Fruit fly (Drosophila melanogaster) whole organism, embryonic: ENCODE results near the gene CG10274.

Experiments used
- BEAF-32 ChIP-seq: fragments of 200-800 bp; sonication (Bioruptor generic); optimal IDR thresholded peaks from 3 replicates; lab custom pipeline; 2017; ENCODE audit warnings: missing biosample characterization, missing genetic modification characterization, mild to moderate bottlenecking, moderate library complexity, missing genetic modification reagents
- CG10147 ChIP-seq: fragments of 200-800 bp; sonication (Bioruptor generic); optimal IDR thresholded peaks from 2 replicates; lab custom pipeline; 2019; ENCODE audit warnings: missing biosample characterization, mild to moderate bottlenecking, missing genetic modification characterization, moderate library complexity
- CG10321 ChIP-seq: fragments of 200-800 bp; sonication (Bioruptor generic); IDR thresholded peaks from 2 replicates; pipeline ENCODE4 v1.3.6; 2022; ENCODE audit warnings: missing biosample characterization, missing genetic modification characterization
- CG10979 ChIP-seq: fragments of 200-800 bp; sonication (Bioruptor generic); optimal IDR thresholded peaks from 2 replicates; lab custom pipeline; 2018; ENCODE audit warnings: missing biosample characterization, mild to moderate bottlenecking, missing genetic modification characterization, moderate library complexity
- CG11696 ChIP-seq: fragments of 200-800 bp; sonication (Bioruptor generic); IDR thresholded peaks from 2 replicates; pipeline ENCODE4 v1.3.6; 2022; ENCODE audit warnings: missing biosample characterization, missing genetic modification characterization
- CG15073 ChIP-seq: fragments of 200-800 bp; sonication (Bioruptor generic); optimal IDR thresholded peaks from 2 replicates; lab custom pipeline; 2016; ENCODE audit warnings: missing biosample characterization, missing genetic modification characterization
- CG15479 ChIP-seq: fragments of 200-800 bp; sonication (Bioruptor generic); optimal IDR thresholded peaks from 3 replicates; lab custom pipeline; 2019; ENCODE audit warnings: missing biosample characterization, mild to moderate bottlenecking, missing genetic modification characterization, moderate library complexity
- CG16813 ChIP-seq: fragments of 200-800 bp; sonication (Bioruptor generic); IDR thresholded peaks from 3 replicates; pipeline ENCODE4 v1.3.6; 2022; ENCODE audit warnings: missing biosample characterization, missing genetic modification characterization; ENCODE audit not compliant: partially characterized antibody
- CG16863 ChIP-seq: fragments of 200-800 bp; sonication (Bioruptor generic); optimal IDR thresholded peaks from 3 replicates; lab custom pipeline; 2016; ENCODE audit warnings: missing biosample characterization, missing genetic modification characterization
- CG18011 ChIP-seq: fragments of 200-800 bp; sonication (Bioruptor generic); optimal IDR thresholded peaks from 2 replicates; lab custom pipeline; 2017; ENCODE audit warnings: missing biosample characterization, missing genetic modification characterization, mild to moderate bottlenecking, moderate library complexity, missing genotype
- CG18262 ChIP-seq: fragments of 200-800 bp; optimal IDR thresholded peaks from 3 replicates; lab custom pipeline; 2019; ENCODE audit warnings: missing biosample characterization, mild to moderate bottlenecking, missing genetic modification characterization, moderate library complexity
- CG31388 ChIP-seq: fragments of 200-800 bp; sonication (Bioruptor generic); optimal IDR thresholded peaks from 2 replicates; lab custom pipeline; 2016; ENCODE audit warnings: missing biosample characterization, missing genetic modification characterization
- CG32767 ChIP-seq: fragments of 200-800 bp; sonication (Bioruptor generic); IDR thresholded peaks from 2 replicates; pipeline ENCODE4 v1.3.6; 2022; ENCODE audit warnings: missing biosample characterization, missing genetic modification characterization
- CG43689 ChIP-seq: fragments of 200-800 bp; sonication (Bioruptor generic); IDR thresholded peaks from 2 replicates; pipeline ENCODE4 v1.3.6; 2022; ENCODE audit warnings: missing biosample characterization, missing genetic modification characterization
- CG4617 ChIP-seq: fragments of 200-800 bp; sonication (Bioruptor generic); optimal IDR thresholded peaks from 3 replicates; lab custom pipeline; 2016; ENCODE audit warnings: missing biosample characterization, missing genetic modification characterization, borderline replicate concordance
- CG7372 ChIP-seq: fragments of 200-800 bp; sonication (Bioruptor generic); IDR thresholded peaks from 2 replicates; pipeline ENCODE4 v1.3.6; 2022; ENCODE audit warnings: missing biosample characterization, missing genetic modification characterization
- CG7928 ChIP-seq: fragments of 200-800 bp; sonication (Bioruptor generic); optimal IDR thresholded peaks from 2 replicates; lab custom pipeline; 2017; ENCODE audit warnings: missing biosample characterization, mild to moderate bottlenecking, missing genetic modification characterization
- CG7987 ChIP-seq: fragments of 200-800 bp; sonication (Bioruptor generic); optimal IDR thresholded peaks from 2 replicates; lab custom pipeline; 2018; ENCODE audit warnings: missing biosample characterization, mild to moderate bottlenecking, missing genetic modification characterization, moderate library complexity
- CG8281 ChIP-seq: fragments of 200-800 bp; sonication (Bioruptor generic); optimal IDR thresholded peaks from 2 replicates; lab custom pipeline; 2018; ENCODE audit warnings: missing biosample characterization, mild to moderate bottlenecking, missing genetic modification characterization, moderate library complexity
- CG9437 ChIP-seq: fragments of 200-800 bp; sonication (Bioruptor generic); optimal IDR thresholded peaks from 2 replicates; lab custom pipeline; 2018; ENCODE audit warnings: missing biosample characterization, mild to moderate bottlenecking, missing genetic modification characterization
- CG9932 ChIP-seq: fragments of 200-800 bp; sonication (Bioruptor generic); IDR thresholded peaks from 2 replicates; pipeline ENCODE4 v1.3.6; 2022; ENCODE audit warnings: missing biosample characterization, missing genetic modification characterization
- Deaf1 ChIP-seq: fragments of 200-800 bp; optimal IDR thresholded peaks from 3 replicates; lab custom pipeline; 2019; ENCODE audit warnings: missing biosample characterization, mild to moderate bottlenecking, missing genetic modification characterization, moderate library complexity
- Dfd ChIP-seq, 2 experiments: fragments of >200 bp; optimal IDR thresholded peaks; 2 replicates each; lab custom pipeline; 2017; ENCODE audit warnings: missing biosample characterization in 2 of 2, missing genetic modification characterization in 2 of 2
- Ets97D ChIP-seq: fragments of 200-800 bp; sonication (Bioruptor generic); optimal IDR thresholded peaks from 3 replicates; lab custom pipeline; 2016; ENCODE audit warnings: missing biosample characterization, missing genetic modification characterization
- HmgD ChIP-seq: fragments of 200-800 bp; sonication (Bioruptor generic); optimal IDR thresholded peaks from 3 replicates; lab custom pipeline; 2016; ENCODE audit warnings: missing biosample characterization, missing genetic modification characterization
- Mad ChIP-seq: fragments of 200-800 bp; sonication (Bioruptor generic); optimal IDR thresholded peaks from 2 replicates; lab custom pipeline; 2016; ENCODE audit warnings: missing biosample characterization, missing genetic modification characterization
- Rfx ChIP-seq: fragments of 200-800 bp; sonication (Bioruptor generic); IDR thresholded peaks from 2 replicates; pipeline ENCODE4 v1.3.6; 2022; ENCODE audit warnings: missing biosample characterization, missing genetic modification characterization
- Tbp ChIP-seq: fragments of >200 bp; optimal IDR thresholded peaks from 2 replicates; lab custom pipeline; 2018; ENCODE audit warnings: missing biosample characterization, missing genetic modification characterization
- Xbp1 ChIP-seq: fragments of 200-800 bp; sonication (Bioruptor generic); optimal IDR thresholded peaks from 3 replicates; lab custom pipeline; 2016; ENCODE audit warnings: missing biosample characterization, mild to moderate bottlenecking, missing genetic modification characterization
- ab ChIP-seq: fragments of 200-800 bp; sonication (Bioruptor generic); optimal IDR thresholded peaks from 2 replicates; lab custom pipeline; 2016; ENCODE audit warnings: missing biosample characterization, missing genetic modification characterization
- cas ChIP-seq: fragments of 200-800 bp; sonication (Bioruptor generic); IDR thresholded peaks from 2 replicates; pipeline ENCODE4 v1.3.6; 2022; ENCODE audit warnings: missing biosample characterization, missing genetic modification characterization
- chinmo ChIP-seq: fragments of 200-800 bp; sonication (Bioruptor generic); IDR thresholded peaks from 4 replicates; pipeline ENCODE4 v1.3.6; 2022; ENCODE audit warnings: missing biosample characterization, missing genetic modification characterization; ENCODE audit not compliant: partially characterized antibody
- exex ChIP-seq: fragments of 200-800 bp; sonication (Bioruptor generic); optimal IDR thresholded peaks from 4 replicates; lab custom pipeline; 2018; ENCODE audit warnings: missing biosample characterization, mild to moderate bottlenecking, missing genetic modification characterization, moderate library complexity
- gem ChIP-seq: fragments of 200-800 bp; sonication (Bioruptor generic); optimal IDR thresholded peaks from 2 replicates; lab custom pipeline; 2019; ENCODE audit warnings: missing biosample characterization, mild to moderate bottlenecking, missing genetic modification characterization, moderate library complexity
- gsb-n ChIP-seq: fragments of 200-800 bp; sonication (Bioruptor generic); optimal IDR thresholded peaks from 3 replicates; lab custom pipeline; 2018; ENCODE audit warnings: missing biosample characterization, mild to moderate bottlenecking, missing genetic modification characterization
- hth ChIP-seq: fragments of >200 bp; optimal IDR thresholded peaks from 2 replicates; lab custom pipeline; 2017; ENCODE audit warnings: inconsistent platforms
- ken ChIP-seq: fragments of 200-800 bp; sonication (Bioruptor generic); IDR thresholded peaks from 3 replicates; pipeline ENCODE4 v1.3.6; 2022; ENCODE audit warnings: missing biosample characterization, missing genetic modification characterization
- lilli ChIP-seq: fragments of 200-800 bp; sonication (Bioruptor generic); optimal IDR thresholded peaks from 3 replicates; lab custom pipeline; 2016; ENCODE audit warnings: missing biosample characterization, missing genetic modification characterization
- org-1 ChIP-seq: fragments of 200-800 bp; sonication (Bioruptor generic); optimal IDR thresholded peaks from 2 replicates; lab custom pipeline; 2017; ENCODE audit warnings: missing biosample characterization, missing genetic modification characterization
- pfk ChIP-seq: fragments of 200-800 bp; sonication (Bioruptor generic); optimal IDR thresholded peaks from 2 replicates; lab custom pipeline; 2018; ENCODE audit warnings: missing biosample characterization, mild to moderate bottlenecking, missing genetic modification characterization, moderate library complexity
- prd ChIP-seq, 3 experiments: fragments of >200 bp in 2 of 3; fragments of 200-800 bp in 1 of 3; sonication (Bioruptor generic) in 1 of 3; optimal IDR thresholded peaks in 2 of 3; IDR thresholded peaks in 1 of 3; 2 replicates in 2 of 3; 3 replicates in 1 of 3; pipeline versions ENCODE4 v1.3.6 to Lab custom; 2017 to 2022; ENCODE audit warnings: missing biosample characterization in 1 of 3, missing genetic modification characterization in 1 of 3
- ro ChIP-seq: fragments of 200-800 bp; sonication (Bioruptor generic); IDR thresholded peaks from 2 replicates; pipeline ENCODE4 v1.3.6; 2022; ENCODE audit warnings: missing biosample characterization, missing genetic modification characterization
- sens-2 ChIP-seq: fragments of 200-800 bp; sonication (Bioruptor generic); IDR thresholded peaks from 2 replicates; pipeline ENCODE4 v1.3.6; 2022; ENCODE audit warnings: missing biosample characterization, missing genetic modification characterization
- sisA ChIP-seq: fragments of 200-800 bp; sonication (Bioruptor generic); IDR thresholded peaks from 2 replicates; pipeline ENCODE4 v1.3.6; 2022; ENCODE audit warnings: missing biosample characterization, missing genetic modification characterization
- ssp ChIP-seq: fragments of 200-800 bp; sonication (Bioruptor generic); IDR thresholded peaks from 2 replicates; pipeline ENCODE4 v1.3.6; 2022; ENCODE audit warnings: missing biosample characterization, missing genetic modification characterization
- twi ChIP-seq: fragments of 200-800 bp; optimal IDR thresholded peaks from 2 replicates; lab custom pipeline; 2019; ENCODE audit warnings: missing biosample characterization, mild to moderate bottlenecking, missing genetic modification characterization, moderate library complexity
- vnd ChIP-seq: fragments of 200-800 bp; sonication (Bioruptor generic); IDR thresholded peaks from 3 replicates; pipeline ENCODE4 v1.3.6; 2022; ENCODE audit warnings: missing biosample characterization, missing genetic modification characterization; ENCODE audit not compliant: partially characterized antibody
- wdn ChIP-seq: fragments of 200-800 bp; sonication (Bioruptor generic); IDR thresholded peaks from 2 replicates; pipeline ENCODE4 v1.3.6; 2022; ENCODE audit warnings: missing biosample characterization, missing genetic modification characterization
- wek ChIP-seq: fragments of 200-800 bp; sonication (Bioruptor generic); optimal IDR thresholded peaks from 3 replicates; lab custom pipeline; 2018; ENCODE audit warnings: missing biosample characterization, mild to moderate bottlenecking, missing genetic modification characterization, moderate library complexity

Gene CG10274

dm6 chr3L:6192822-6193555 lies 11.4 kb upstream of the CG10274 start, which contains the start of the genes Sf3b6 and Tnpo (continued):
- peak; percentile 90 for TF ChIP-seq Xbp1 (GFP tag; lab: Kevin White, UChicago)
- no peak for TF ChIP-seq Dfd (GFP tag; optimal IDR thresholded peaks at IDR 0.05; lab: Kevin White, UChicago)
- peak; percentile 47 for TF ChIP-seq CG7928 (GFP tag; lab: Kevin White, UChicago)
- peak; percentile 55 for TF ChIP-seq Deaf1 (tag; lab: Kevin White, UChicago)
- TF ChIP-seq chinmo (GFP tag; lab: Robert Waterston, UW): no peak
- TF ChIP-seq wdn (GFP tag; lab: Robert Waterston, UW): peak; percentile 67
- TF ChIP-seq CG43689 (GFP tag; lab: Robert Waterston, UW): 0 out of 2 replicates have a peak, but pooled peaks have one; percentile 12
- TF ChIP-seq cas (GFP tag; lab: Robert Waterston, UW): 0 out of 2 replicates have a peak, but pooled peaks have one; percentile 44
- no peak for TF ChIP-seq ab (GFP tag; lab: Kevin White, UChicago)
- peak; percentile 56 for TF ChIP-seq org-1 (GFP tag; lab: Kevin White, UChicago)
- TF ChIP-seq CG31388 (GFP tag; lab: Kevin White, UChicago): peak; percentile 49
- TF ChIP-seq CG16813: peak; percentile 63
- peak; percentile 2 for TF ChIP-seq CG7987 (GFP tag; lab: Kevin White, UChicago)
- TF ChIP-seq lilli (GFP tag; lab: Kevin White, UChicago): peak; percentile 87
- peak; percentile 79 for TF ChIP-seq ssp (GFP tag; lab: Robert Waterston, UW)
- peak; percentile 78 for TF ChIP-seq Ets97D (GFP tag; lab: Kevin White, UChicago)
- TF ChIP-seq CG8281 (tag; lab: Kevin White, UChicago): no peak
- TF ChIP-seq HmgD (GFP tag; lab: Kevin White, UChicago): peak; percentile 9
- TF ChIP-seq CG11696: peak; percentile 31; the same call in 1 of the 2 replicates
- TF ChIP-seq CG10979 (tag; lab: Kevin White, UChicago): peak; percentile 71
- no peak for TF ChIP-seq wek
- peak; percentile 62 for TF ChIP-seq CG16863 (GFP tag; lab: Kevin White, UChicago)
- TF ChIP-seq sens-2 (GFP tag; lab: Robert Waterston, UW): peak; percentile 42; the same call in 1 of the 2 replicates
- peak; percentile 85 for TF ChIP-seq ken (GFP tag; lab: Robert Waterston, UW)
- TF ChIP-seq CG15073 (GFP tag; lab: Kevin White, UChicago): peak; percentile 39
- TF ChIP-seq CG9932 (GFP tag; lab: Robert Waterston, UW): peak; percentile 93
- TF ChIP-seq twi (tag; lab: Kevin White, UChicago): peak; percentile 83
- no peak for TF ChIP-seq exex (tag; lab: Kevin White, UChicago)
- peak; percentile 76 for TF ChIP-seq CG9437 (GFP tag; lab: Kevin White, UChicago)
- TF ChIP-seq pfk (GFP tag; lab: Kevin White, UChicago): peak; percentile 8
- no peak for TF ChIP-seq CG10147
- peak; percentile 87 for TF ChIP-seq CG18262 (tag; lab: Kevin White, UChicago)
- peak; percentile 77 for TF ChIP-seq CG4617 (GFP tag; lab: Kevin White, UChicago)
- TF ChIP-seq CG10321: no peak
- peak; percentile 55; the same call in 1 of the 3 replicates for TF ChIP-seq vnd (GFP tag; lab: Robert Waterston, UW)
- no peak for TF ChIP-seq hth
- no peak for TF ChIP-seq gsb-n (tag; lab: Kevin White, UChicago)
- peak; percentile 68 for TF ChIP-seq CG18011 (GFP tag; lab: Kevin White, UChicago)
- TF ChIP-seq CG7372: peak; percentile 80
- peak; percentile 89 for TF ChIP-seq BEAF-32 (GFP tag; lab: Kevin White, UChicago)
- peak; percentile 84 for TF ChIP-seq sisA (GFP tag; lab: Robert Waterston, UW)
- TF ChIP-seq CG32767 (GFP tag; lab: Robert Waterston, UW): peak; percentile 82
- peak; percentile 74 for TF ChIP-seq CG15479 (GFP tag; lab: Kevin White, UChicago)
- no peak for TF ChIP-seq Tbp (GFP tag; lab: Kevin White, UChicago)
- TF ChIP-seq gem: peak; percentile 92
- TF ChIP-seq ro (GFP tag; lab: Robert Waterston, UW): peak; percentile 48; the same call in 1 of the 2 replicates
- TF ChIP-seq Mad (GFP tag; lab: Kevin White, UChicago): peak; percentile 75
- peak; percentile 88 for TF ChIP-seq Rfx (GFP tag; lab: Robert Waterston, UW)
- TF ChIP-seq prd (optimal IDR thresholded peaks at IDR 0.05; lab: Kevin White, UChicago): no peak
- TF ChIP-seq prd (GFP tag; IDR thresholded peaks at IDR 0.05; lab: Robert Waterston, UW): peak; percentile 94
